Fruit fly (Drosophila melanogaster) whole organism, embryonic: ENCODE results near the gene CG32260.

ENCODE experiments used
- Ada2b ChIP-seq: fragments of 200-800 bp; sonication (Bioruptor generic); IDR thresholded peaks from 2 replicates; pipeline ENCODE4 v1.3.6; 2022; ENCODE audit warnings: missing biosample characterization, missing genetic modification characterization
- Adf1 ChIP-seq: fragments of 200-800 bp; sonication (Bioruptor generic); IDR thresholded peaks from 2 replicates; pipeline ENCODE4 v1.3.6; 2022; ENCODE audit warnings: missing biosample characterization, missing genetic modification characterization
- B-H1 ChIP-seq: fragments of 200-800 bp; sonication (Bioruptor generic); IDR thresholded peaks from 3 replicates; pipeline ENCODE4 v1.3.6; 2022; ENCODE audit warnings: missing biosample characterization, missing genetic modification characterization
- CG10654 ChIP-seq: fragments of 200-800 bp; sonication (Bioruptor generic); optimal IDR thresholded peaks from 2 replicates; lab custom pipeline; 2016; ENCODE audit warnings: missing biosample characterization, missing genetic modification characterization
- CG10959 ChIP-seq: fragments of 200-800 bp; sonication (Bioruptor generic); IDR thresholded peaks from 2 replicates; pipeline ENCODE4 v1.3.6; 2022; ENCODE audit warnings: missing biosample characterization, missing genetic modification characterization
- CG11085 ChIP-seq: fragments of 200-800 bp; sonication (Bioruptor generic); IDR thresholded peaks from 2 replicates; pipeline ENCODE4 v1.3.6; 2022; ENCODE audit warnings: missing biosample characterization, missing genetic modification characterization
- CG11247 ChIP-seq: fragments of 200-800 bp; sonication (Bioruptor generic); IDR thresholded peaks from 2 replicates; pipeline ENCODE4 v1.3.6; 2022; ENCODE audit warnings: missing biosample characterization, missing genetic modification characterization
- CG11398 ChIP-seq: fragments of 200-800 bp; sonication (Bioruptor generic); optimal IDR thresholded peaks from 2 replicates; lab custom pipeline; 2016; ENCODE audit warnings: missing biosample characterization, missing genetic modification characterization
- CG12155 ChIP-seq: fragments of 200-800 bp; sonication (Bioruptor generic); optimal IDR thresholded peaks from 3 replicates; lab custom pipeline; 2016; ENCODE audit warnings: missing biosample characterization, missing genetic modification characterization
- CG1233 ChIP-seq: fragments of 200-800 bp; sonication (Bioruptor generic); optimal IDR thresholded peaks from 4 replicates; lab custom pipeline; 2018; ENCODE audit warnings: missing biosample characterization, mild to moderate bottlenecking, missing genetic modification characterization
- CG12391 ChIP-seq: fragments of 200-800 bp; sonication (Bioruptor generic); optimal IDR thresholded peaks from 3 replicates; lab custom pipeline; 2018; ENCODE audit warnings: missing biosample characterization, mild to moderate bottlenecking, missing genetic modification characterization, moderate library complexity
- CG17568 ChIP-seq: fragments of 200-800 bp; sonication (Bioruptor generic); optimal IDR thresholded peaks from 2 replicates; lab custom pipeline; 2018; ENCODE audit warnings: missing biosample characterization, mild to moderate bottlenecking, missing genetic modification characterization, moderate library complexity
- CG17612 ChIP-seq: fragments of 200-800 bp; sonication (Bioruptor generic); IDR thresholded peaks from 2 replicates; pipeline ENCODE4 v1.3.6; 2022; ENCODE audit warnings: missing biosample characterization, missing genetic modification characterization
- CG17912 ChIP-seq: fragments of 200-800 bp; sonication (Bioruptor generic); optimal IDR thresholded peaks from 2 replicates; lab custom pipeline; 2018; ENCODE audit warnings: missing biosample characterization, mild to moderate bottlenecking, missing genetic modification characterization
- CG2116 ChIP-seq: fragments of 200-800 bp; sonication (Bioruptor generic); optimal IDR thresholded peaks from 3 replicates; lab custom pipeline; 2018; ENCODE audit warnings: missing biosample characterization, mild to moderate bottlenecking, missing genetic modification characterization
- CG3163 ChIP-seq: fragments of 200-800 bp; sonication (Bioruptor generic); optimal IDR thresholded peaks from 3 replicates; lab custom pipeline; 2016; ENCODE audit warnings: missing biosample characterization, missing genetic modification characterization
- CG34376 ChIP-seq: fragments of 200-800 bp; sonication (Bioruptor generic); optimal IDR thresholded peaks from 2 replicates; lab custom pipeline; 2018; ENCODE audit warnings: missing biosample characterization, mild to moderate bottlenecking, missing genetic modification characterization
- CG4328 ChIP-seq: fragments of 200-800 bp; sonication (Bioruptor generic); optimal IDR thresholded peaks from 3 replicates; lab custom pipeline; 2017; ENCODE audit warnings: missing biosample characterization, missing genetic modification reagents, missing genetic modification characterization
- CG4617 ChIP-seq: fragments of 200-800 bp; sonication (Bioruptor generic); optimal IDR thresholded peaks from 3 replicates; lab custom pipeline; 2016; ENCODE audit warnings: missing biosample characterization, missing genetic modification characterization, borderline replicate concordance
- CG4820 ChIP-seq: fragments of 200-800 bp; sonication (Bioruptor generic); optimal IDR thresholded peaks from 3 replicates; lab custom pipeline; 2016; ENCODE audit warnings: missing biosample characterization, missing genetic modification characterization
- CG5953 ChIP-seq: fragments of 200-800 bp; sonication (Bioruptor generic); IDR thresholded peaks from 2 replicates; pipeline ENCODE4 v1.3.6; 2022; ENCODE audit warnings: missing biosample characterization, missing genetic modification characterization
- CG6791 ChIP-seq: fragments of 200-800 bp; sonication (Bioruptor generic); IDR thresholded peaks from 3 replicates; pipeline ENCODE4 v1.3.6; 2022; ENCODE audit warnings: missing biosample characterization, missing genetic modification characterization; ENCODE audit not compliant: partially characterized antibody
- CG8478 ChIP-seq: fragments of >200 bp; optimal IDR thresholded peaks from 2 replicates; lab custom pipeline; 2018
- CG8924 ChIP-seq: fragments of 200-800 bp; optimal IDR thresholded peaks from 3 replicates; lab custom pipeline; 2019; ENCODE audit warnings: missing biosample characterization, mild to moderate bottlenecking, missing genetic modification characterization, moderate library complexity
- CG9797 ChIP-seq: fragments of 200-800 bp; sonication (Bioruptor generic); optimal IDR thresholded peaks from 3 replicates; lab custom pipeline; 2018; ENCODE audit warnings: missing biosample characterization, mild to moderate bottlenecking, missing genetic modification characterization
- CG9876 ChIP-seq: fragments of 200-800 bp; sonication (Bioruptor generic); optimal IDR thresholded peaks from 2 replicates; lab custom pipeline; 2016; ENCODE audit warnings: missing biosample characterization, missing genetic modification characterization
- Drgx ChIP-seq: fragments of 200-800 bp; sonication (Bioruptor generic); IDR thresholded peaks from 2 replicates; pipeline ENCODE4 v1.3.6; 2022; ENCODE audit warnings: missing biosample characterization, missing genetic modification characterization
- Eip74EF ChIP-seq, 2 experiments: fragments of 200-800 bp in 1 of 2; fragments of >200 bp in 1 of 2; sonication (Bioruptor generic) in 1 of 2; optimal IDR thresholded peaks; 2 replicates each; lab custom pipeline; 2017 to 2019; ENCODE audit warnings: missing biosample characterization in 2 of 2, missing genetic modification characterization in 2 of 2, mild to moderate bottlenecking in 1 of 2, moderate library complexity in 1 of 2
- Hmr ChIP-seq: fragments of 200-800 bp; sonication (Bioruptor generic); optimal IDR thresholded peaks from 3 replicates; lab custom pipeline; 2017; ENCODE audit warnings: mild to moderate bottlenecking, missing biosample characterization, missing genetic modification reagents, missing genetic modification characterization
- NC2α ChIP-seq: fragments of 200-800 bp; sonication (Bioruptor generic); optimal IDR thresholded peaks from 2 replicates; lab custom pipeline; 2016; ENCODE audit warnings: missing biosample characterization, missing genetic modification characterization
- NK7.1 ChIP-seq: fragments of 200-800 bp; sonication (Bioruptor generic); optimal IDR thresholded peaks from 3 replicates; lab custom pipeline; 2016; ENCODE audit warnings: missing biosample characterization, missing genetic modification characterization
- Vsx1 ChIP-seq: fragments of 200-800 bp; sonication (Bioruptor generic); optimal IDR thresholded peaks from 2 replicates; lab custom pipeline; 2017; ENCODE audit warnings: missing biosample characterization, mild to moderate bottlenecking, missing genetic modification characterization, missing genetic modification reagents
- bsh ChIP-seq, 2 experiments: fragments of 200-800 bp; sonication (Bioruptor generic); optimal IDR thresholded peaks; 2 replicates each; lab custom pipeline; 2017 to 2018; ENCODE audit warnings: mild to moderate bottlenecking in 2 of 2, missing biosample characterization in 2 of 2, missing genetic modification characterization in 2 of 2, moderate library complexity in 1 of 2
- caup ChIP-seq: fragments of 200-800 bp; sonication (Bioruptor generic); optimal IDR thresholded peaks from 3 replicates; lab custom pipeline; 2017; ENCODE audit warnings: missing biosample characterization, mild to moderate bottlenecking, missing genetic modification characterization, moderate library complexity; ENCODE audit not compliant: severe bottlenecking
- crp ChIP-seq, 2 experiments: fragments of 200-800 bp; sonication (Bioruptor generic); optimal IDR thresholded peaks; 2 replicates in 1 of 2; 3 replicates in 1 of 2; lab custom pipeline; 2017; ENCODE audit warnings: missing biosample characterization in 2 of 2, missing genetic modification characterization in 2 of 2, mild to moderate bottlenecking in 1 of 2, moderate library complexity in 1 of 2
- dan ChIP-seq: fragments of 200-800 bp; sonication (Bioruptor generic); IDR thresholded peaks from 2 replicates; pipeline ENCODE4 v1.3.6; 2022; ENCODE audit warnings: missing biosample characterization, missing genetic modification characterization
- exex ChIP-seq: fragments of 200-800 bp; sonication (Bioruptor generic); optimal IDR thresholded peaks from 4 replicates; lab custom pipeline; 2018; ENCODE audit warnings: missing biosample characterization, mild to moderate bottlenecking, missing genetic modification characterization, moderate library complexity
- fd96Cb ChIP-seq: fragments of 200-800 bp; sonication (Bioruptor generic); optimal IDR thresholded peaks from 2 replicates; lab custom pipeline; 2018; ENCODE audit warnings: missing biosample characterization, mild to moderate bottlenecking, missing genetic modification characterization, moderate library complexity
- grn ChIP-seq: fragments of 200-800 bp; sonication (Bioruptor generic); optimal IDR thresholded peaks from 3 replicates; lab custom pipeline; 2017; ENCODE audit warnings: missing biosample characterization, missing genetic modification characterization
- hkb ChIP-seq, 2 experiments: fragments of 200-800 bp in 1 of 2; fragments of >200 bp in 1 of 2; sonication (Bioruptor generic) in 1 of 2; IDR thresholded peaks in 1 of 2; optimal IDR thresholded peaks in 1 of 2; 2 replicates each; pipeline versions ENCODE4 v1.3.6 to Lab custom; 2017 to 2022; ENCODE audit warnings: missing biosample characterization in 1 of 2, missing genetic modification characterization in 1 of 2
- hth ChIP-seq: fragments of >200 bp; optimal IDR thresholded peaks from 2 replicates; lab custom pipeline; 2017; ENCODE audit warnings: inconsistent platforms
- oc ChIP-seq: fragments of 200-800 bp; sonication (Bioruptor generic); optimal IDR thresholded peaks from 2 replicates; lab custom pipeline; 2018; ENCODE audit warnings: missing biosample characterization, mild to moderate bottlenecking, missing genetic modification characterization, moderate library complexity
- scrt ChIP-seq: fragments of 200-800 bp; sonication (Bioruptor generic); optimal IDR thresholded peaks from 2 replicates; lab custom pipeline; 2018; ENCODE audit warnings: missing biosample characterization, mild to moderate bottlenecking, missing genetic modification characterization, moderate library complexity
- sens ChIP-seq: fragments of 200-800 bp; sonication (Bioruptor generic); peaks from one replicate; lab custom pipeline; 2016; ENCODE audit warnings: missing biosample characterization, missing genetic modification characterization
- stc ChIP-seq: fragments of 200-800 bp; sonication (Bioruptor generic); IDR thresholded peaks from 2 replicates; pipeline ENCODE4 v1.3.6; 2022; ENCODE audit warnings: missing biosample characterization, missing genetic modification characterization
- tap ChIP-seq: fragments of 200-800 bp; optimal IDR thresholded peaks from 3 replicates; lab custom pipeline; 2019; ENCODE audit warnings: missing biosample characterization, mild to moderate bottlenecking, missing genetic modification characterization, moderate library complexity
- tup ChIP-seq: fragments of 200-800 bp; sonication (Bioruptor generic); optimal IDR thresholded peaks from 2 replicates; lab custom pipeline; 2016; ENCODE audit warnings: missing biosample characterization, mild to moderate bottlenecking, missing genetic modification characterization, moderate library complexity
- unpg ChIP-seq: fragments of 200-800 bp; sonication (Bioruptor generic); optimal IDR thresholded peaks from 3 replicates; lab custom pipeline; 2018; ENCODE audit warnings: missing biosample characterization, mild to moderate bottlenecking, missing genetic modification characterization, moderate library complexity
- z ChIP-seq: fragments of 200-800 bp; sonication (Bioruptor generic); IDR thresholded peaks from 3 replicates; pipeline ENCODE4 v1.3.6; 2022; ENCODE audit warnings: missing biosample characterization, missing genetic modification characterization

The CG32260 gene

DNA sequence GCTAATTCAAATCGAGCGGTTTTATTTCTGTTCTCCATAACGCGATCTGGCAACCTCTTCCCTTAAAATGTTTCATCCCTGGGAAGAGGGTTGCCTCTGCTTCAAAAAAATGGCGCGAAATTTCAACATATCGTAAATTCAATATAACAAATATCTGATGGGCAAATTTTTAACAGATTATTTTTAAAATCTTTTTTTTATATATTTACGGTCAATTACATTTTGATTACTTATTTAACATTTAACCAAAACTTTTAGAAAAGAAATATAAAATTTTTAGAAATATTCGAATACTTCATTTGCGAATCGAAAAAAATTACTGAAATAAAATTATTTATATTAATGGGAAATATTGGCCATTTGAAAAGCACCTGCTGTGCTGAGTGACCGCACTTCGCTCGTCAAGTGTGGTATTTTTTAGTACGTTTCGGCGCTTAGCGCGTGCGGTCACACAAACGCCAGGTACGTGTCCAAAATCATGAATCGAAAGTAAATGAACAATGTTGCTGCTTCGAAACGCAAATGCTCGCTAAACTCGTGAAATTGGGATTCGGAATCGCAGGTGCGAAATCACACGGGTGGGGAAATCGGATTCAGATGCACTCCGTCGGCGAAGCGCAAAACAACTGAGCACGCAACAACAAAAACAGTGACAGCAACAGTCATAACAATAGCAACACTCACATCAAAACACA lies 27.9 kb downstream of the CG32260 start, which contains the start of gene Ero1L (continued):
- TF ChIP-seq CG17568 (GFP tag; lab: Kevin White, UChicago) (no peak), Hmr (GFP tag; lab: Kevin White, UChicago) (peak; percentile 26), NC2α (GFP tag; lab: Kevin White, UChicago) (no peak), unpg (GFP tag; lab: Kevin White, UChicago) (peak; percentile 7), Drgx (GFP tag; lab: Robert Waterston, UW) (peak; percentile 22; the same call in 1 of the 2 replicates), hth (lab: Kevin White, UChicago) (no peak), Vsx1 (no peak), tup (no peak), CG8478 (lab: Kevin White, UChicago) (no peak), grn (no peak), crp (GFP tag; optimal IDR thresholded peaks at IDR 0.05; lab: Kevin White, UChicago) (peak in 1 of 2 experiments; percentile 54), CG10654 (GFP tag; lab: Kevin White, UChicago) (no peak), CG4328 (no peak), CG5953 (GFP tag; lab: Robert Waterston, UW) (no peak), scrt (GFP tag; lab: Kevin White, UChicago) (peak; percentile 15), tap (tag; lab: Kevin White, UChicago) (no peak), oc (tag; lab: Kevin White, UChicago) (no peak), Ada2b (GFP tag; lab: Robert Waterston, UW) (no peak), CG4617 (GFP tag; lab: Kevin White, UChicago) (peak; percentile 87), caup (GFP tag; lab: Kevin White, UChicago) (no peak), CG1233 (GFP tag; lab: Kevin White, UChicago) (no peak), CG6791 (GFP tag; lab: Robert Waterston, UW) (no peak), CG10959 (no peak), fd96Cb (tag; lab: Kevin White, UChicago) (peak; percentile 14), NK7.1 (GFP tag; lab: Kevin White, UChicago) (no peak), CG9876 (GFP tag; lab: Kevin White, UChicago) (no peak), CG11247 (GFP tag; lab: Robert Waterston, UW) (peak; percentile 36; the same call in 1 of the 2 replicates), CG11398 (GFP tag; lab: Kevin White, UChicago) (no peak), bsh (GFP tag; optimal IDR thresholded peaks at IDR 0.05; lab: Kevin White, UChicago) (no peak), CG3163 (GFP tag; lab: Kevin White, UChicago) (peak; percentile 24), CG17912 (GFP tag; lab: Kevin White, UChicago) (no peak), CG12391 (peak; percentile 55), CG2116 (GFP tag; lab: Kevin White, UChicago) (peak; percentile 62), dan (no peak), CG12155 (GFP tag; lab: Kevin White, UChicago) (no peak), CG8924 (tag; lab: Kevin White, UChicago) (no peak), hkb (optimal IDR thresholded peaks at IDR 0.05; lab: Kevin White, UChicago) (no peak), hkb (GFP tag; IDR thresholded peaks at IDR 0.05; lab: Robert Waterston, UW) (no peak), stc (GFP tag; lab: Robert Waterston, UW) (no peak), CG17612 (GFP tag; lab: Robert Waterston, UW) (no peak), CG34376 (GFP tag; lab: Kevin White, UChicago) (no peak), B-H1 (no peak), Adf1 (GFP tag; lab: Robert Waterston, UW) (peak; percentile 43; the same call in 1 of the 2 replicates), CG11085 (GFP tag; lab: Robert Waterston, UW) (no peak), Eip74EF (GFP tag; optimal IDR thresholded peaks at IDR 0.05; lab: Kevin White, UChicago) (no peak), z (GFP tag; lab: Robert Waterston, UW) (no peak), exex (tag; lab: Kevin White, UChicago) (no peak), sens (peak; percentile 54), CG9797 (peak; percentile 94), CG4820 (GFP tag; lab: Kevin White, UChicago) (peak; percentile 11)
